Worm (Caenorhabditis elegans) whole organism, L4 larva: ENCODE measurements around the gene ttbk-3.
A peak's percentile ranks its signal among the peaks of the same experiment; 100 is the strongest.

ENCODE experiments used
- D1046.2 ChIP-seq: fragments of 200-800 bp; sonication (Bioruptor generic); IDR thresholded peaks from 2 replicates; pipeline ENCODE4 v1.3.6; 2022; ENCODE audit warnings: missing genetic modification characterization, missing compliant biosample characterization
- F26F4.8 ChIP-seq: fragments of 200-800 bp; sonication (Bioruptor generic); conservative IDR thresholded peaks from 2 replicates; pipeline ENCODE4 v1.3.6; 2022; ENCODE audit warnings: missing genetic modification characterization, missing compliant biosample characterization
- F37D6.2 ChIP-seq: sonication (generic microtip); optimal IDR thresholded peaks from 2 replicates; lab custom pipeline; 2016; ENCODE audit warnings: mild to moderate bottlenecking, missing genetic modification characterization, missing compliant biosample characterization
- T20F7.1 ChIP-seq: fragments of 200-800 bp; sonication (Bioruptor generic); optimal IDR thresholded peaks from 2 replicates; lab custom pipeline; 2018; ENCODE audit warnings: mild to moderate bottlenecking, missing genetic modification characterization, missing compliant biosample characterization
- Y5F2A.4 ChIP-seq: fragments of 200-800 bp; sonication (Bioruptor generic); optimal IDR thresholded peaks from 2 replicates; lab custom pipeline; 2018; ENCODE audit warnings: mild to moderate bottlenecking, missing genetic modification characterization, missing compliant biosample characterization
- ZK546.5 ChIP-seq, 2 experiments: sonication (generic microtip); optimal IDR thresholded peaks; 2 replicates each; lab custom pipeline; 2017; ENCODE audit warnings: missing biosample characterization in 2 of 2, missing genetic modification characterization in 2 of 2
- aly-2 ChIP-seq: sonication (generic microtip); optimal IDR thresholded peaks from 2 replicates; lab custom pipeline; 2018; ENCODE audit warnings: missing biosample characterization, missing genetic modification characterization
- ama-1 ChIP-seq: fragments of 150-350 bp; optimal IDR thresholded peaks from 2 replicates; lab custom pipeline; 2014; ENCODE audit warnings: inconsistent platforms, mixed read lengths
- daf-16 ChIP-seq, 3 experiments: sonication (generic microtip); optimal IDR thresholded peaks; 2 replicates each; lab custom pipeline; 2016 to 2017; ENCODE audit warnings: missing genetic modification characterization in 3 of 3, missing genetic modification reagents in 3 of 3, mild to moderate bottlenecking in 2 of 3, missing compliant biosample characterization in 2 of 3, missing biosample characterization in 1 of 3, moderate library complexity in 1 of 3
- daf-8 ChIP-seq: fragments of 200-800 bp; sonication (Bioruptor generic); IDR thresholded peaks from 2 replicates; pipeline ENCODE4 v1.3.6; 2022; ENCODE audit warnings: missing genetic modification characterization, missing compliant biosample characterization
- dmd-6 ChIP-seq: fragments of 200-800 bp; sonication (Bioruptor generic); IDR thresholded peaks from 2 replicates; pipeline ENCODE4 v1.3.6; 2022; ENCODE audit warnings: missing genetic modification reagents, missing genetic modification characterization, missing compliant biosample characterization
- dmd-9 ChIP-seq: fragments of 200-800 bp; sonication (Bioruptor generic); IDR thresholded peaks from 2 replicates; pipeline ENCODE4 v1.3.6; 2022; ENCODE audit warnings: missing genetic modification reagents, missing genetic modification characterization, missing compliant biosample characterization
- dpl-1 ChIP-seq: fragments of 150-350 bp; optimal IDR thresholded peaks from 2 replicates; lab custom pipeline; 2014; ENCODE audit warnings: missing biosample characterization, missing genetic modification reagents, missing genetic modification characterization
- fkh-10 ChIP-seq: fragments of 150-350 bp; optimal IDR thresholded peaks from 2 replicates; lab custom pipeline; 2014; ENCODE audit warnings: missing biosample characterization, missing genetic modification reagents, missing genetic modification characterization
- fos-1 ChIP-seq: fragments of 150-350 bp; optimal IDR thresholded peaks from 2 replicates; lab custom pipeline; 2014; ENCODE audit warnings: missing biosample characterization, missing genetic modification characterization
- lin-15B ChIP-seq: fragments of 150-350 bp; sonication (generic microtip); optimal IDR thresholded peaks from 3 replicates; lab custom pipeline; 2014; ENCODE audit warnings: missing biosample characterization, missing genetic modification characterization
- lin-38 ChIP-seq: fragments of 200-800 bp; sonication (Bioruptor generic); IDR thresholded peaks from 2 replicates; pipeline ENCODE4 v1.3.6; 2022; ENCODE audit warnings: missing genetic modification reagents, missing genetic modification characterization, missing compliant biosample characterization
- madf-9 ChIP-seq: fragments of 200-800 bp; sonication (Bioruptor generic); conservative IDR thresholded peaks from 2 replicates; pipeline ENCODE4 v1.3.6; 2022; ENCODE audit warnings: missing genetic modification reagents, missing genetic modification characterization, missing compliant biosample characterization
- mep-1 ChIP-seq: fragments of 150-350 bp; sonication (generic microtip); optimal IDR thresholded peaks from 3 replicates; lab custom pipeline; 2014; ENCODE audit warnings: missing biosample characterization, missing genetic modification characterization
- mxl-3 ChIP-seq: fragments of 200-800 bp; sonication (Bioruptor generic); optimal IDR thresholded peaks from 2 replicates; lab custom pipeline; 2018; ENCODE audit warnings: mild to moderate bottlenecking, missing genetic modification characterization, missing compliant biosample characterization
- nhr-10 ChIP-seq: fragments of 150-350 bp; optimal IDR thresholded peaks from 2 replicates; lab custom pipeline; 2014; ENCODE audit warnings: missing biosample characterization, missing genetic modification characterization
- nhr-102 ChIP-seq: sonication (generic microtip); optimal IDR thresholded peaks from 2 replicates; lab custom pipeline; 2016; ENCODE audit warnings: mild to moderate bottlenecking, missing genetic modification characterization, moderate library complexity, missing compliant biosample characterization
- nhr-11 ChIP-seq: fragments of 150-350 bp; optimal IDR thresholded peaks from 2 replicates; lab custom pipeline; 2014; ENCODE audit warnings: missing biosample characterization, missing genetic modification characterization
- nhr-28 ChIP-seq: fragments of 150-350 bp; optimal IDR thresholded peaks from 2 replicates; lab custom pipeline; 2014; ENCODE audit warnings: missing biosample characterization, missing genetic modification characterization
- nhr-41 ChIP-seq: fragments of 200-800 bp; sonication (Bioruptor generic); IDR thresholded peaks from 2 replicates; pipeline ENCODE4 v1.3.6; 2022; ENCODE audit warnings: missing genetic modification reagents, missing genetic modification characterization, missing compliant biosample characterization
- nhr-48 ChIP-seq: sonication (generic microtip); optimal IDR thresholded peaks from 2 replicates; lab custom pipeline; 2016; ENCODE audit warnings: mild to moderate bottlenecking, missing genetic modification characterization, missing compliant biosample characterization
- nhr-76 ChIP-seq: fragments of 150-350 bp; optimal IDR thresholded peaks from 2 replicates; lab custom pipeline; 2014; ENCODE audit warnings: missing biosample characterization, missing genetic modification characterization
- nhr-77 ChIP-seq: fragments of 150-350 bp; optimal IDR thresholded peaks from 2 replicates; lab custom pipeline; 2014; ENCODE audit warnings: missing biosample characterization, missing genetic modification characterization
- pqm-1 ChIP-seq: sonication (generic microtip); optimal IDR thresholded peaks from 2 replicates; lab custom pipeline; 2017; ENCODE audit warnings: missing biosample characterization, missing genetic modification characterization
- rbr-2 ChIP-seq: sonication (generic microtip); optimal IDR thresholded peaks from 2 replicates; lab custom pipeline; 2016; ENCODE audit warnings: missing genotype, missing genetic modification characterization, missing compliant biosample characterization
- sdz-12 ChIP-seq: fragments of 200-800 bp; sonication (Bioruptor generic); optimal IDR thresholded peaks from 2 replicates; lab custom pipeline; 2018; ENCODE audit warnings: mild to moderate bottlenecking, missing genetic modification characterization, missing compliant biosample characterization
- skn-1 ChIP-seq: fragments of 150-350 bp; optimal IDR thresholded peaks from 2 replicates; lab custom pipeline; 2014; ENCODE audit warnings: missing biosample characterization, missing genetic modification characterization
- spr-3 ChIP-seq: fragments of 200-800 bp; sonication (Bioruptor generic); optimal IDR thresholded peaks from 2 replicates; lab custom pipeline; 2018; ENCODE audit warnings: mild to moderate bottlenecking, missing genetic modification characterization, missing compliant biosample characterization
- tra-1 ChIP-seq: fragments of 200-800 bp; sonication (Bioruptor generic); IDR thresholded peaks from 2 replicates; pipeline ENCODE4 v1.3.6; 2022; ENCODE audit warnings: missing genetic modification reagents, missing genetic modification characterization, missing compliant biosample characterization
- unc-62 ChIP-seq, 3 experiments: fragments of 150-350 bp in 1 of 3; sonication (generic microtip); optimal IDR thresholded peaks in 2 of 3; peaks in 1 of 3; 1 replicate in 1 of 3; 2 replicates in 2 of 3; lab custom pipeline; 2014 to 2017; ENCODE audit warnings: missing biosample characterization in 3 of 3, missing genetic modification characterization in 3 of 3, missing genetic modification reagents in 3 of 3, missing genotype in 1 of 3
- zag-1 ChIP-seq: fragments of 150-350 bp; optimal IDR thresholded peaks from 2 replicates; lab custom pipeline; 2014; ENCODE audit warnings: missing biosample characterization, missing genetic modification characterization
- zfp-2 ChIP-seq: sonication (generic microtip); optimal IDR thresholded peaks from 2 replicates; lab custom pipeline; 2016; ENCODE audit warnings: mild to moderate bottlenecking, missing genetic modification characterization, missing compliant biosample characterization
- zip-11 ChIP-seq: fragments of 200-800 bp; sonication (Bioruptor generic); IDR thresholded peaks from 2 replicates; pipeline ENCODE4 v1.3.6; 2022; ENCODE audit warnings: missing genetic modification characterization, missing compliant biosample characterization
- zip-2 ChIP-seq: fragments of 150-350 bp; optimal IDR thresholded peaks from 2 replicates; lab custom pipeline; 2014; ENCODE audit warnings: missing biosample characterization, missing genetic modification characterization
- ztf-11 ChIP-seq: fragments of 150-350 bp; optimal IDR thresholded peaks from 2 replicates; lab custom pipeline; 2014; ENCODE audit warnings: missing biosample characterization, missing genetic modification characterization

ttbk-3 gene

ce11 chrIV:9867915-9868314 is 21.8 kb downstream of the ttbk-3 start (continued):
- TF ChIP-seq nhr-102 (tag; lab: Kevin White, UChicago) (peak; percentile 52), daf-8 (GFP tag; lab: Robert Waterston, UW) (no peak), nhr-76 (tag; lab: Kevin White, UChicago) (no peak), dmd-6 (GFP tag; lab: Robert Waterston, UW) (peak; percentile 79), nhr-41 (GFP tag; lab: Robert Waterston, UW) (no peak), rbr-2 (tag; lab: Kevin White, UChicago) (no peak), madf-9 (GFP tag; lab: Robert Waterston, UW) (no peak)

DNA sequence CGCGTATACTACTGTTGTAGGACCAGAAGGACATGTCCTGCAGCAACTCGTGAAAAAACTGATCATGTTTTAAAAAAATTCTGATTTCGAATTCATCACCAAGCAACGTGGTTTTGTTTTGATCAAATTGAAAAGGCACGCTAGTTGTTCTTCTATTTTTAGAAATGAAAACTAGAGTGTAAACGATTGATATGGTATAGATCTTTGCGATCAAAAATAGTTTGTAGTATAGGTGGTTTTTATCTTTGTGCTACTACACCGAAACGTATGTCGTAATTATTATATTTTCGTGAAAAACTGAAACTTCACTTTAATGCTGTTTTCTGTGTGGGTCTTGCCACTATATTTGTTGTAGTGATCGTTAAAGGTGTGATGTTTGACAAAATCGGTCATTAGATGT is 22.9 kb downstream of the ttbk-3 start:
- no peak for TF ChIP-seq zip-11 (GFP tag; lab: Robert Waterston, UW)
- peak; percentile 86 for TF ChIP-seq nhr-28

- TF ChIP-seq madf-9 (GFP tag; lab: Robert Waterston, UW), result no peak
- TF ChIP-seq spr-3 (GFP tag; lab: Kevin White, UChicago), result no peak
- TF ChIP-seq fkh-10 (GFP tag; lab: Kevin White, UChicago), result no peak
- no peak for TF ChIP-seq dmd-9 (GFP tag; lab: Robert Waterston, UW)
- no peak for TF ChIP-seq lin-15B
- TF ChIP-seq ZK546.5 (tag; optimal IDR thresholded peaks at IDR 0.05; lab: Kevin White, UChicago), result no peak
- TF ChIP-seq dmd-6 (GFP tag; lab: Robert Waterston, UW), result no peak
- no peak for TF ChIP-seq nhr-10 (tag; lab: Kevin White, UChicago)
- no peak for TF ChIP-seq F26F4.8
- TF ChIP-seq lin-38 (GFP tag; lab: Robert Waterston, UW), result no peak
Measured at ce11 chrIV:9864778-9865177, 25.0 kb downstream of the ttbk-3 start, which contains the start of the genes K07F5.15 and K07F5.22. Gene K07F5.15 (plus strand): TSS chrIV:9865078. Gene K07F5.22 (plus strand): TSS chrIV:9865078.

DNA sequence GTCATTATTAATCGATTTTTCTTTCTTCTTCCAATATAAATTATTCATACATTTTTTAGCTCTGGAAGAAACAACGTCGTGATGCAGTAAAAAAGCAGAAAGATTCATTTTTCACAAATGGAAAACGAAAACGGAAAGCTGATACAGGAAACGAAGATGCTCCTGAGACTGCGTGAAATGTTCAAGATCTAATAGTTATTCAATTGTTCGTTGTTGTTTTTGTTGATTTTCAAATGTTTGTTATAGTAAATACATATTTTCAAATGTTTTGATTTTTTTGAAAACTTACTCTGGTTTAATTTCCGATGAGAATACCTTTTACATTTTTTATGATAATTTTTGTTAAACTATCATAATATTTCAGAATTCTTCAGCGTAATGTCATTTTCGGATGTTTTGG is 25.9 kb downstream of the ttbk-3 start, which contains the start of gene K07F5.16:
Gene K07F5.16 (plus strand): TSS at position 301 of the 400 bp plus-strand sequence.
- TF ChIP-seq zip-11 (GFP tag; lab: Robert Waterston, UW) (no peak), ztf-11 (no peak), aly-2 (tag; lab: Kevin White, UChicago) (no peak), daf-16 (GFP tag; optimal IDR thresholded peaks at IDR 0.05; lab: Kevin White, UChicago) (no peak), daf-16 (tag; optimal IDR thresholded peaks at IDR 0.05; lab: Kevin White, UChicago) (no peak), zfp-2 (tag; lab: Kevin White, UChicago) (no peak), ama-1 (lab: Kevin White, UChicago) (no peak), fos-1 (tag; lab: Kevin White, UChicago) (no peak), unc-62 (GFP tag; optimal IDR thresholded peaks at IDR 0.05 in 1 of 2; lab: Kevin White, UChicago) (no peak), unc-62 (tag; optimal IDR thresholded peaks at IDR 0.05; lab: Kevin White, UChicago) (no peak), F37D6.2 (tag; lab: Kevin White, UChicago) (no peak), nhr-77 (no peak), tra-1 (GFP tag; lab: Robert Waterston, UW) (no peak), dmd-6 (GFP tag; lab: Robert Waterston, UW) (no peak), spr-3 (GFP tag; lab: Kevin White, UChicago) (no peak), nhr-48 (no peak), mep-1 (no peak), zip-2 (tag; lab: Kevin White, UChicago) (no peak), nhr-11 (tag; lab: Kevin White, UChicago) (no peak)

- no peak for TF ChIP-seq T20F7.1
- TF ChIP-seq daf-8 (GFP tag; lab: Robert Waterston, UW), result no peak
- TF ChIP-seq mxl-3, result no peak
- TF ChIP-seq pqm-1 (tag; lab: Kevin White, UChicago), result no peak
- no peak for TF ChIP-seq sdz-12 (GFP tag; lab: Kevin White, UChicago)
- TF ChIP-seq D1046.2 (GFP tag; lab: Robert Waterston, UW), result no peak
- no peak for TF ChIP-seq dpl-1 (GFP tag; lab: Kevin White, UChicago)
- TF ChIP-seq skn-1 (tag; lab: Kevin White, UChicago), result no peak
- no peak for TF ChIP-seq Y5F2A.4 (GFP tag; lab: Kevin White, UChicago)
- no peak for TF ChIP-seq zag-1 (tag; lab: Kevin White, UChicago)
- TF ChIP-seq, all 104 proteins: peak for 0
Measured at ce11 chrIV:9861921-9862320, 27.8 kb downstream of the ttbk-3 start, which contains the start of gene K07F5.14. Gene K07F5.14 (plus strand): TSS chrIV:9862221.
